Worm (Caenorhabditis elegans) whole organism, early embryonic: ENCODE data around the gene cyp-44A1.

Experiments
- B0310.2 ChIP-seq: sonication (generic microtip); optimal IDR thresholded peaks from 2 replicates; lab custom pipeline; 2016; ENCODE audit warnings: mild to moderate bottlenecking, missing genetic modification characterization, missing compliant biosample characterization
- F13C5.2 ChIP-seq: sonication (generic microtip); optimal IDR thresholded peaks from 2 replicates; lab custom pipeline; 2017; ENCODE audit warnings: mild to moderate bottlenecking, missing genetic modification characterization, inconsistent platforms, missing compliant biosample characterization
- aly-1 ChIP-seq: sonication (generic microtip); optimal IDR thresholded peaks from 2 replicates; lab custom pipeline; 2016; ENCODE audit warnings: missing genetic modification characterization, missing compliant biosample characterization
- ama-1 ChIP-seq: fragments of 150-350 bp; optimal IDR thresholded peaks from 2 replicates; lab custom pipeline; 2014
- ceh-13 ChIP-seq: fragments of 200-800 bp; sonication (Bioruptor generic); optimal IDR thresholded peaks from 2 replicates; lab custom pipeline; 2018; ENCODE audit warnings: mild to moderate bottlenecking, missing genetic modification characterization, missing compliant biosample characterization
- ceh-36 ChIP-seq: sonication (generic microtip); optimal IDR thresholded peaks from 2 replicates; lab custom pipeline; 2016; ENCODE audit warnings: missing genetic modification characterization, inconsistent platforms, missing compliant biosample characterization
- ets-7 ChIP-seq: sonication (generic microtip); optimal IDR thresholded peaks from 2 replicates; lab custom pipeline; 2016; ENCODE audit warnings: missing genotype, missing genetic modification characterization, missing compliant biosample characterization
- flt-1 ChIP-seq: fragments of 200-800 bp; sonication (Bioruptor generic); IDR thresholded peaks from 2 replicates; pipeline ENCODE4 v1.3.6; 2022; ENCODE audit warnings: missing genetic modification characterization, missing compliant biosample characterization
- hmbx-1 ChIP-seq: sonication (generic microtip); optimal IDR thresholded peaks from 2 replicates; lab custom pipeline; 2016; ENCODE audit warnings: mild to moderate bottlenecking, missing genetic modification characterization, missing compliant biosample characterization
- hmg-4 ChIP-seq: fragments of 200-800 bp; sonication (Bioruptor generic); optimal IDR thresholded peaks from 2 replicates; lab custom pipeline; 2018; ENCODE audit warnings: mild to moderate bottlenecking, missing genetic modification characterization, missing compliant biosample characterization
- hnd-1 ChIP-seq: sonication (generic microtip); optimal IDR thresholded peaks from 2 replicates; lab custom pipeline; 2016; ENCODE audit warnings: missing genetic modification characterization, missing compliant biosample characterization
- pes-1 ChIP-seq: fragments of 200-800 bp; sonication (Bioruptor generic); IDR thresholded peaks from 2 replicates; pipeline ENCODE4 v1.3.6; 2022; ENCODE audit warnings: missing genetic modification reagents, missing genetic modification characterization, missing compliant biosample characterization
- scrt-1 ChIP-seq: fragments of 200-800 bp; sonication (Bioruptor generic); IDR thresholded peaks from 2 replicates; pipeline ENCODE4 v1.3.6; 2022; ENCODE audit warnings: missing genetic modification characterization, missing compliant biosample characterization
- sea-1 ChIP-seq: fragments of 200-800 bp; sonication (Bioruptor generic); conservative IDR thresholded peaks from 2 replicates; pipeline ENCODE4 v1.3.6; 2022; ENCODE audit warnings: missing genetic modification characterization, missing compliant biosample characterization
- tbx-11 ChIP-seq: fragments of 200-800 bp; sonication (Bioruptor generic); IDR thresholded peaks from 2 replicates; pipeline ENCODE4 v1.3.6; 2022; ENCODE audit warnings: missing genetic modification characterization, missing compliant biosample characterization
- tbx-37 ChIP-seq: fragments of 200-800 bp; sonication (Bioruptor generic); conservative IDR thresholded peaks from 2 replicates; pipeline ENCODE4 v1.3.6; 2022; ENCODE audit warnings: missing genetic modification reagents, missing genetic modification characterization, missing compliant biosample characterization
- tra-4 ChIP-seq: sonication (generic microtip); optimal IDR thresholded peaks from 2 replicates; lab custom pipeline; 2017; ENCODE audit warnings: missing genetic modification characterization, missing compliant biosample characterization

cyp-44A1 gene

DNA sequence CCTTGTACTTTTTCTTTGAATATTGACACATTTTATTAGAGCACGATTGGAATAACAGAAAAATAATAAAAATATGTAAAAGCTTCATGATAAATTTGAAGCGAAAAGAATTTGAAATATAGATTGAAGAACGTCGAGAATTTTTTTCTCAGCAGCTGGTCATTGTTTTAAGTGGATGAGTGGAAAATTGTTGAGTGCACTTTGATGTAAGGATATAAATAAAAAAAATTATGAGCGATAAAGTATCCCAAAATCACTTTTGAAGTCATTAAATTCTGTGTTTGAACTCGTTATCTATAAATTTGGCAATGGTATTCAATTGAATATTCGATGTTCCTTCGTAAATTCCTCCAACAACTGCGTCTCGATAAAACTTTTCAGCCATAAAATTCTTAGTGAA is 40.9 kb downstream of the cyp-44A1 start, which contains the start of gene ins-13:
TSS of gene ins-13 (minus strand) at position 101 of the 400 bp plus-strand sequence.
- TF ChIP-seq tra-4 (tag; lab: Kevin White, UChicago) (no peak), hmbx-1 (tag; lab: Kevin White, UChicago) (no peak), ama-1 (lab: Kevin White, UChicago) (no peak), tbx-37 (GFP tag; lab: Robert Waterston, UW) (no peak), scrt-1 (no peak), ets-7 (tag; lab: Kevin White, UChicago) (no peak), hmg-4 (no peak), flt-1 (GFP tag; lab: Robert Waterston, UW) (no peak)

ce11 chrII:5547442-5547894 is 43.6 kb downstream of the cyp-44A1 start, which contains the start of gene acdh-2:
TSS of gene acdh-2 (minus strand) at chrII:5547492.
- TF ChIP-seq flt-1 (GFP tag; lab: Robert Waterston, UW) (no peak), ets-7 (tag; lab: Kevin White, UChicago) (no peak), hmg-4 (no peak), B0310.2 (no peak), aly-1 (tag; lab: Kevin White, UChicago) (no peak), hmbx-1 (tag; lab: Kevin White, UChicago) (no peak), ceh-13 (no peak), tra-4 (tag; lab: Kevin White, UChicago) (no peak), ceh-36 (no peak), F13C5.2 (tag; lab: Kevin White, UChicago) (no peak), scrt-1 (no peak), tbx-37 (GFP tag; lab: Robert Waterston, UW) (no peak), tbx-11 (no peak), pes-1 (no peak), sea-1 (GFP tag; lab: Robert Waterston, UW) (no peak), ama-1 (lab: Kevin White, UChicago) (no peak), hnd-1 (no peak)

DNA sequence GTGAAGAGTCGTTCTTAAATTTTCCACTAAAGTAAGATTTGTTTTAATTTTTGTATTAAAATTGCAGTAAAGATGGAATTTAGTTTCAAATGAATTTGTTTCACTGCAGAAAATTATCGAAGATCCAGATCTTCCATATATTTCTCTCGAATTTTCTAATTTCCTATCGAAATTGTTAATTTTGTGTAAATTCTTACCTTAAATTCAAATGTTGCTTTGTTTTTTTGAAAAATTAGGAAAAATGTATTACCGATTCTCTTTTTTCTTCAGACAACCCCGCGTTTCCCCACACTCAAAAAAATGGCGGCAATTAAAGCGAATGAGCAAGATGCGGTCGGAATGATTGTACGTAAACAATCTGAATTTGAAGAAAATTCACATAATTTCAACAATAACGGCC is 45.9 kb downstream of the cyp-44A1 start, which contains the start of gene C17C3.6:
TSS of gene C17C3.6 (plus strand) at position 301 of the 400 bp plus-strand sequence.
- no peak for TF ChIP-seq tbx-11

DNA sequence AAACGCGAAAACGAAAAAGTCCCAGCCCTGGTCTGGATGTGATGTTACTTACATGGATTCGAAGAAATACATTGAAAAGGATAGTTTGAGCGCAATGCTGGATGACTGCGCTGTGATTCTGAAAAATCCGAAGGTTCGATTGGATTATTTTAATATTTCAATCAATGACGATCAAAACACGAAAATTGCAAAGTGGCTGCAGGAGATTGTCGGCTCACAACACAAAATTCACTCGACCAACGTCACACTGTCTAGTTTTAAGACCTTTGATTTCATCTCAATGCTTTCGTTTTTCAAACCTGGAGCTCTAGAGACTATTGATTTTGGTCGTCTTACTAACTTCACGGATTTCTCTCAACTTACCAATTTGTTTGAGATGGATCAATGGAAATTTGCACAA is 47.7 kb downstream of the cyp-44A1 start, which contains the start of gene C17C3.5:
TSS of gene C17C3.5 (plus strand) at position 301 of the 400 bp plus-strand sequence.
- TF ChIP-seq scrt-1, result no peak

DNA sequence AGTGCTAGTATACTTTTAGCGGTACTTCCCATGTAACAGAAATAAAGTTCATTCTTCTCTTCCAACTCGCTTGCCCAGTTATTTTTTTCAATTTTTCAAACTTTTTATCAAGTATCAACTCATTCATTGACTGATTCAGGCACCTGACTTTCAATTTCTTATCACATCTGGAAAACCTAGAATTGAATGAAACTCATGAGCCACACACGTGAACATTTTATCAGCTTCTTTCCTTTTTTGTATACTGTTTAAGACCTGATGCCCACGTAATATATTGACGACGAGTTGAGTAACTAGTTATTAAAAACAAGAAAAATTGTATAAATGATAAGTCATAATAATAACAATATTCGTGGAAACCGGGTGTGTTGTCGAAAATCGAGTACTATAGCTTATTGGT is 49.7 kb downstream of the cyp-44A1 start:
- no peak for TF ChIP-seq F13C5.2 (tag; lab: Kevin White, UChicago)
- TF ChIP-seq B0310.2, result no peak
- TF ChIP-seq tbx-37 (GFP tag; lab: Robert Waterston, UW), result no peak
- no peak for TF ChIP-seq hmg-4
- TF ChIP-seq ama-1 (lab: Kevin White, UChicago), result no peak
- TF ChIP-seq ceh-36, result no peak
- no peak for TF ChIP-seq tra-4 (tag; lab: Kevin White, UChicago)
- TF ChIP-seq flt-1 (GFP tag; lab: Robert Waterston, UW), result no peak
- TF ChIP-seq tbx-11, result no peak
- no peak for TF ChIP-seq hmbx-1 (tag; lab: Kevin White, UChicago)
- no peak for TF ChIP-seq scrt-1
- no peak for TF ChIP-seq aly-1 (tag; lab: Kevin White, UChicago)

DNA sequence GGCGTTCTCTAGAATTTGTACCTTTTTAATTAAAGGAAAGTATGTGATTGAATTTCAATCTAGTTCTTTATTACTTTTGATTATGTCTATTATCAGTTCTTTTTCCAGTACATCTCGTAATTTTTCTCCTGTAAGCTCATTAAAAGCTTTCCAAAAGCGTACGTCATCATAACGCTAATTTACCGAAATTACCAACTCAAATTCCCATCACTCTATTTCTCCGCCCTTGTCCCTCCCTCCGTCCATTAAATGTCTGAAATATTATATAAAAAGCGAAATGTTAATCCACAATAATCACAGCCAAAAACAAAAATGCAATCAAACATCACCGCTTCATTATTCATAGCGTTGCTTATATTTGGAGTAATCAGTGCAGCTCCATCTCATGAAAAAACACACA is 50.5 kb downstream of the cyp-44A1 start, which contains the start of gene ins-12:
TSS of gene ins-12 (plus strand) at position 301 of the 400 bp plus-strand sequence.
- TF ChIP-seq scrt-1, result no peak
- no peak for TF ChIP-seq hmbx-1 (tag; lab: Kevin White, UChicago)
- TF ChIP-seq sea-1 (GFP tag; lab: Robert Waterston, UW), result no peak
- TF ChIP-seq B0310.2, result no peak
- TF ChIP-seq aly-1 (tag; lab: Kevin White, UChicago), result no peak
- TF ChIP-seq tbx-11, result no peak
- TF ChIP-seq tbx-37 (GFP tag; lab: Robert Waterston, UW), result no peak
- no peak for TF ChIP-seq F13C5.2 (tag; lab: Kevin White, UChicago)
- no peak for TF ChIP-seq ceh-36
- no peak for TF ChIP-seq ceh-13
- no peak for TF ChIP-seq ets-7 (tag; lab: Kevin White, UChicago)
- TF ChIP-seq flt-1 (GFP tag; lab: Robert Waterston, UW), result no peak
- no peak for TF ChIP-seq hmg-4
- TF ChIP-seq pes-1, result no peak
- TF ChIP-seq tra-4 (tag; lab: Kevin White, UChicago), result no peak
- TF ChIP-seq ama-1 (lab: Kevin White, UChicago), result no peak
- no peak for TF ChIP-seq hnd-1

ce11 chrII:5554788-5555187 is 50.9 kb downstream of the cyp-44A1 start:
- TF ChIP-seq ceh-36 (no peak), F13C5.2 (tag; lab: Kevin White, UChicago) (no peak), tra-4 (tag; lab: Kevin White, UChicago) (no peak), hmg-4 (no peak), hmbx-1 (tag; lab: Kevin White, UChicago) (no peak), ets-7 (tag; lab: Kevin White, UChicago) (no peak), tbx-11 (no peak), tbx-37 (GFP tag; lab: Robert Waterston, UW) (no peak), scrt-1 (no peak), hnd-1 (no peak), sea-1 (GFP tag; lab: Robert Waterston, UW) (no peak), pes-1 (no peak)

ce11 chrII:5555522-5555921 is 51.7 kb downstream of the cyp-44A1 start:
- TF ChIP-seq hnd-1, result no peak
